Worm (Caenorhabditis elegans) whole organism, young adult: ENCODE data around the gene fat-1.
A peak's percentile ranks its signal among the peaks of the same experiment; 100 is the strongest.

Experiments used
- ama-1 ChIP-seq, 3 experiments: fragments of 150-350 bp in 1 of 3; sonication (generic microtip) in 2 of 3; optimal IDR thresholded peaks; 2 replicates each; lab custom pipeline; 2014 to 2018; ENCODE audit warnings: missing biosample characterization in 2 of 3, missing genetic modification characterization in 2 of 3, missing genetic modification reagents in 2 of 3
- dox-1 ChIP-seq: fragments of 200-800 bp; sonication (Bioruptor generic); IDR thresholded peaks from 2 replicates; pipeline ENCODE4 v1.3.6; 2022; ENCODE audit warnings: missing genetic modification reagents, missing genetic modification characterization, missing compliant biosample characterization
- ets-4 ChIP-seq: fragments of 200-800 bp; sonication (Bioruptor generic); optimal IDR thresholded peaks from 2 replicates; lab custom pipeline; 2018; ENCODE audit warnings: mild to moderate bottlenecking, missing genetic modification characterization, missing compliant biosample characterization
- hlh-26 ChIP-seq: fragments of 200-800 bp; sonication (Bioruptor generic); conservative IDR thresholded peaks from 2 replicates; pipeline ENCODE4 v1.3.6; 2022; ENCODE audit warnings: missing genetic modification reagents, missing genetic modification characterization, missing compliant biosample characterization
- let-526 ChIP-seq: fragments of 200-800 bp; sonication (Bioruptor generic); IDR thresholded peaks from 2 replicates; pipeline ENCODE4 v1.3.6; 2022; ENCODE audit warnings: missing genetic modification reagents, missing genetic modification characterization, missing compliant biosample characterization
- lin-35 ChIP-seq, 3 experiments: fragments of 150-350 bp in 2 of 3; sonication (generic microtip) in 1 of 3; optimal IDR thresholded peaks; 2 replicates each; lab custom pipeline; 2014 to 2018; ENCODE audit warnings: missing biosample characterization in 3 of 3, missing genetic modification characterization in 3 of 3, missing genetic modification reagents in 3 of 3
- mxl-1 ChIP-seq: sonication (generic microtip); optimal IDR thresholded peaks from 2 replicates; lab custom pipeline; 2016; ENCODE audit warnings: missing genetic modification characterization, missing compliant biosample characterization
- nfyb-1 ChIP-seq: fragments of 200-800 bp; sonication (Bioruptor generic); IDR thresholded peaks from 2 replicates; pipeline ENCODE4 v1.3.6; 2022; ENCODE audit warnings: missing genetic modification reagents, missing genetic modification characterization, missing compliant biosample characterization

DNA sequence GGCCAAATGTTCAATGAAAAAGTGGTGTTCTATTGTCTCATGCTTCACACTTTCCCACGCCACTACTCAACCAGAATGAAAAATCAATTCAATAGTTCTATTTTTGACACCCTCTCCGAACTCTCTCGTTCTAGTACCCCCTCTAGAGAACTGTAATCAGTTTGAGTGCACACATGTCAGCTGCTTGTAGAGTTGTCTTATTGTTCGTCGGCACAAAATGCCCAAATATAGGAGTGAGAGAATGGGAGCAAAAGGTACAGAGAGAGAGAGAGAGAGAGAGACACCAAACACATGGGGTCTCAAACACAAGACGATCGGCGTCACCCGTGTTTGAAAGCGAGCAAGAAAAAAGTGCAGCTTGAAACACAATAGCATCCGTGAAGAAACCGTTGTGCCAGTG lies 18.8 kb downstream of the fat-1 start:
- TF ChIP-seq ama-1 (optimal IDR thresholded peaks at IDR 0.05; lab: Kevin White, UChicago) (no peak), ama-1 (GFP tag; optimal IDR thresholded peaks at IDR 0.05; lab: Kevin White, UChicago) (no peak), lin-35 (GFP tag; optimal IDR thresholded peaks at IDR 0.05; lab: Kevin White, UChicago) (no peak), mxl-1 (tag; lab: Kevin White, UChicago) (no peak), ets-4 (GFP tag; lab: Kevin White, UChicago) (no peak), hlh-26 (GFP tag; lab: Robert Waterston, UW) (no peak), nfyb-1 (GFP tag; lab: Robert Waterston, UW) (0 out of 2 replicates have a peak, but pooled peaks have one; percentile 29), let-526 (no peak), dox-1 (0 out of 2 replicates have a peak, but pooled peaks have one; percentile 41)
